Fruit fly (Drosophila melanogaster) whole organism, embryonic: ENCODE results near the gene Fur2.

Source experiments
- Ada2b ChIP-seq: fragments of 200-800 bp; sonication (Bioruptor generic); IDR thresholded peaks from 2 replicates; pipeline ENCODE4 v1.3.6; 2022; ENCODE audit warnings: missing biosample characterization, missing genetic modification characterization
- C15 ChIP-seq: fragments of 200-800 bp; sonication (Bioruptor generic); IDR thresholded peaks from 3 replicates; pipeline ENCODE4 v1.3.6; 2022; ENCODE audit warnings: missing biosample characterization, missing genetic modification characterization
- CG10147 ChIP-seq: fragments of 200-800 bp; sonication (Bioruptor generic); optimal IDR thresholded peaks from 2 replicates; lab custom pipeline; 2019; ENCODE audit warnings: missing biosample characterization, mild to moderate bottlenecking, missing genetic modification characterization, moderate library complexity
- CG10543 ChIP-seq: fragments of 200-800 bp; sonication (Bioruptor generic); optimal IDR thresholded peaks from 3 replicates; lab custom pipeline; 2017; ENCODE audit warnings: missing biosample characterization, mild to moderate bottlenecking, missing genetic modification characterization, moderate library complexity
- CG11085 ChIP-seq: fragments of 200-800 bp; sonication (Bioruptor generic); IDR thresholded peaks from 2 replicates; pipeline ENCODE4 v1.3.6; 2022; ENCODE audit warnings: missing biosample characterization, missing genetic modification characterization
- CG12071 ChIP-seq: fragments of 200-800 bp; sonication (Bioruptor generic); optimal IDR thresholded peaks from 3 replicates; lab custom pipeline; 2018; ENCODE audit warnings: missing biosample characterization, mild to moderate bottlenecking, missing genetic modification characterization
- CG1233 ChIP-seq: fragments of 200-800 bp; sonication (Bioruptor generic); optimal IDR thresholded peaks from 4 replicates; lab custom pipeline; 2018; ENCODE audit warnings: missing biosample characterization, mild to moderate bottlenecking, missing genetic modification characterization
- CG12942 ChIP-seq: fragments of 200-800 bp; sonication (Bioruptor generic); optimal IDR thresholded peaks from 3 replicates; lab custom pipeline; 2016; ENCODE audit warnings: missing biosample characterization, missing genetic modification characterization
- CG13624 ChIP-seq: fragments of 200-800 bp; sonication (Bioruptor generic); optimal IDR thresholded peaks from 2 replicates; lab custom pipeline; 2016; ENCODE audit warnings: missing biosample characterization, missing genetic modification characterization
- CG14860 ChIP-seq: fragments of 200-800 bp; sonication (Bioruptor generic); IDR thresholded peaks from 3 replicates; pipeline ENCODE4 v1.3.6; 2022; ENCODE audit warnings: missing biosample characterization, missing genetic modification characterization; ENCODE audit not compliant: partially characterized antibody
- CG1529 ChIP-seq: fragments of 200-800 bp; sonication (Bioruptor generic); optimal IDR thresholded peaks from 3 replicates; lab custom pipeline; 2018; ENCODE audit warnings: missing biosample characterization, missing genetic modification characterization
- CG15479 ChIP-seq: fragments of 200-800 bp; sonication (Bioruptor generic); optimal IDR thresholded peaks from 3 replicates; lab custom pipeline; 2019; ENCODE audit warnings: missing biosample characterization, mild to moderate bottlenecking, missing genetic modification characterization, moderate library complexity
- CG16813 ChIP-seq: fragments of 200-800 bp; sonication (Bioruptor generic); IDR thresholded peaks from 3 replicates; pipeline ENCODE4 v1.3.6; 2022; ENCODE audit warnings: missing biosample characterization, missing genetic modification characterization; ENCODE audit not compliant: partially characterized antibody
- CG1832 ChIP-seq: fragments of 200-800 bp; sonication (Bioruptor generic); optimal IDR thresholded peaks from 2 replicates; lab custom pipeline; 2017; ENCODE audit warnings: missing biosample characterization, mild to moderate bottlenecking, missing genetic modification characterization, inconsistent platforms
- CG18599 ChIP-seq: fragments of 200-800 bp; sonication (Bioruptor generic); optimal IDR thresholded peaks from 3 replicates; lab custom pipeline; 2017; ENCODE audit warnings: missing biosample characterization, missing genetic modification characterization, mild to moderate bottlenecking, moderate library complexity, missing genetic modification reagents
- CG2875 ChIP-seq: fragments of 200-800 bp; sonication (Bioruptor generic); optimal IDR thresholded peaks from 2 replicates; lab custom pipeline; 2017; ENCODE audit warnings: missing biosample characterization, mild to moderate bottlenecking, missing genetic modification characterization, missing genetic modification reagents
- CG42726 ChIP-seq: fragments of 200-800 bp; sonication (Bioruptor generic); IDR thresholded peaks from 2 replicates; pipeline ENCODE4 v1.3.6; 2022; ENCODE audit warnings: missing biosample characterization, missing genetic modification characterization; ENCODE audit not compliant: partially characterized antibody
- CG6254 ChIP-seq: fragments of 200-800 bp; sonication (Bioruptor generic); optimal IDR thresholded peaks from 3 replicates; lab custom pipeline; 2017; ENCODE audit warnings: mild to moderate bottlenecking, missing biosample characterization, missing genetic modification reagents, missing genetic modification characterization
- CG6654 ChIP-seq: fragments of 200-800 bp; sonication (Bioruptor generic); optimal IDR thresholded peaks from 2 replicates; lab custom pipeline; 2017; ENCODE audit warnings: missing biosample characterization, mild to moderate bottlenecking, missing genetic modification characterization
- Dbx ChIP-seq: fragments of 200-800 bp; sonication (Bioruptor generic); IDR thresholded peaks from 3 replicates; pipeline ENCODE4 v1.3.6; 2022; ENCODE audit warnings: missing biosample characterization, missing genetic modification characterization
- Deaf1 ChIP-seq: fragments of 200-800 bp; optimal IDR thresholded peaks from 3 replicates; lab custom pipeline; 2019; ENCODE audit warnings: missing biosample characterization, mild to moderate bottlenecking, missing genetic modification characterization, moderate library complexity
- Hand ChIP-seq: fragments of 200-800 bp; sonication (Bioruptor generic); optimal IDR thresholded peaks from 2 replicates; lab custom pipeline; 2017; ENCODE audit warnings: mild to moderate bottlenecking, missing biosample characterization, missing genetic modification reagents, missing genetic modification characterization
- Hmx ChIP-seq: fragments of 200-800 bp; sonication (Bioruptor generic); optimal IDR thresholded peaks from 2 replicates; lab custom pipeline; 2016; ENCODE audit warnings: missing biosample characterization, missing genetic modification characterization
- Hr51 ChIP-seq, 2 experiments: fragments of 200-800 bp; sonication (Bioruptor generic); optimal IDR thresholded peaks; 2 replicates in 1 of 2; 3 replicates in 1 of 2; lab custom pipeline; 2016 to 2018; ENCODE audit warnings: missing biosample characterization in 2 of 2, missing genetic modification characterization in 2 of 2, mild to moderate bottlenecking in 1 of 2, moderate library complexity in 1 of 2
- Kr ChIP-seq: fragments of 200-800 bp; sonication (Bioruptor generic); optimal IDR thresholded peaks from 2 replicates; lab custom pipeline; 2017; ENCODE audit warnings: missing biosample characterization, mild to moderate bottlenecking, missing genetic modification characterization
- Scr ChIP-seq: fragments of 200-800 bp; sonication (Bioruptor generic); IDR thresholded peaks from 2 replicates; pipeline ENCODE4 v1.3.6; 2022; ENCODE audit warnings: missing biosample characterization, missing genetic modification characterization; ENCODE audit not compliant: partially characterized antibody
- Usf ChIP-seq: fragments of 200-800 bp; sonication (Bioruptor generic); optimal IDR thresholded peaks from 2 replicates; lab custom pipeline; 2017; ENCODE audit warnings: missing genotype, missing biosample characterization, missing genetic modification characterization
- ap ChIP-seq: fragments of 200-800 bp; sonication (Bioruptor generic); IDR thresholded peaks from 2 replicates; pipeline ENCODE4 v1.3.6; 2022; ENCODE audit warnings: missing biosample characterization, missing genetic modification characterization
- ara ChIP-seq: fragments of 200-800 bp; sonication (Bioruptor generic); IDR thresholded peaks from 2 replicates; pipeline ENCODE4 v1.3.6; 2022; ENCODE audit warnings: missing biosample characterization, missing genetic modification characterization
- az2 ChIP-seq: fragments of 200-800 bp; sonication (Bioruptor generic); optimal IDR thresholded peaks from 3 replicates; lab custom pipeline; 2016; ENCODE audit warnings: missing biosample characterization, missing genetic modification characterization
- bowl ChIP-seq: fragments of 200-800 bp; sonication (Bioruptor generic); IDR thresholded peaks from 2 replicates; pipeline ENCODE4 v1.3.6; 2022; ENCODE audit warnings: missing biosample characterization, missing genetic modification characterization
- bsh ChIP-seq, 2 experiments: fragments of 200-800 bp; sonication (Bioruptor generic); optimal IDR thresholded peaks; 2 replicates each; lab custom pipeline; 2017 to 2018; ENCODE audit warnings: mild to moderate bottlenecking in 2 of 2, missing biosample characterization in 2 of 2, missing genetic modification characterization in 2 of 2, moderate library complexity in 1 of 2
- chif ChIP-seq, 2 experiments: fragments of 200-800 bp; sonication (Bioruptor generic); optimal IDR thresholded peaks; 3 replicates each; lab custom pipeline; 2016; ENCODE audit warnings: missing biosample characterization in 2 of 2, missing genetic modification characterization in 2 of 2
- crc ChIP-seq: fragments of 200-800 bp; sonication (Bioruptor generic); optimal IDR thresholded peaks from 2 replicates; lab custom pipeline; 2016; ENCODE audit warnings: missing biosample characterization, missing genetic modification characterization
- danr ChIP-seq: fragments of 200-800 bp; sonication (Bioruptor generic); IDR thresholded peaks from 2 replicates; pipeline ENCODE4 v1.3.6; 2022; ENCODE audit warnings: missing biosample characterization, missing genetic modification characterization
- exex ChIP-seq: fragments of 200-800 bp; sonication (Bioruptor generic); optimal IDR thresholded peaks from 4 replicates; lab custom pipeline; 2018; ENCODE audit warnings: missing biosample characterization, mild to moderate bottlenecking, missing genetic modification characterization, moderate library complexity
- ftz-f1 ChIP-seq: fragments of 200-800 bp; sonication (Bioruptor generic); optimal IDR thresholded peaks from 2 replicates; lab custom pipeline; 2016; ENCODE audit warnings: missing biosample characterization, missing genetic modification characterization
- hth ChIP-seq: fragments of >200 bp; optimal IDR thresholded peaks from 2 replicates; lab custom pipeline; 2017; ENCODE audit warnings: inconsistent platforms
- knrl ChIP-seq: fragments of 200-800 bp; sonication (Bioruptor generic); IDR thresholded peaks from 3 replicates; pipeline ENCODE4 v1.3.6; 2022; ENCODE audit warnings: missing biosample characterization, missing genetic modification characterization; ENCODE audit not compliant: partially characterized antibody
- lab ChIP-seq: fragments of 200-800 bp; sonication (Bioruptor generic); optimal IDR thresholded peaks from 3 replicates; lab custom pipeline; 2017; ENCODE audit warnings: missing biosample characterization, missing genetic modification characterization, mild to moderate bottlenecking, moderate library complexity, missing genetic modification reagents
- lmd ChIP-seq: fragments of 200-800 bp; sonication (Bioruptor generic); IDR thresholded peaks from 2 replicates; pipeline ENCODE4 v1.3.6; 2022; ENCODE audit warnings: missing biosample characterization, missing genetic modification characterization
- maf-S ChIP-seq: fragments of 200-800 bp; sonication (Bioruptor generic); optimal IDR thresholded peaks from 2 replicates; lab custom pipeline; 2016; ENCODE audit warnings: missing biosample characterization, missing genetic modification characterization
- org-1 ChIP-seq: fragments of 200-800 bp; sonication (Bioruptor generic); optimal IDR thresholded peaks from 2 replicates; lab custom pipeline; 2017; ENCODE audit warnings: missing biosample characterization, missing genetic modification characterization
- peb ChIP-seq: fragments of 200-800 bp; sonication (Bioruptor generic); IDR thresholded peaks from 2 replicates; pipeline ENCODE4 v1.3.6; 2022; ENCODE audit warnings: missing biosample characterization, missing genetic modification characterization
- row ChIP-seq: fragments of 200-800 bp; sonication (Bioruptor generic); IDR thresholded peaks from 3 replicates; pipeline ENCODE4 v1.3.6; 2022; ENCODE audit warnings: missing biosample characterization, missing genetic modification characterization
- slp2 ChIP-seq: fragments of 200-800 bp; sonication (Bioruptor generic); optimal IDR thresholded peaks from 2 replicates; lab custom pipeline; 2016; ENCODE audit warnings: missing biosample characterization, missing genetic modification characterization
- unc-4 ChIP-seq: fragments of 200-800 bp; sonication (Bioruptor generic); IDR thresholded peaks from 2 replicates; pipeline ENCODE4 v1.3.6; 2022; ENCODE audit warnings: missing biosample characterization, missing genetic modification characterization; ENCODE audit not compliant: partially characterized antibody
- vvl ChIP-seq: fragments of 200-800 bp; sonication (Bioruptor generic); IDR thresholded peaks from 2 replicates; pipeline ENCODE4 v1.3.6; 2022; ENCODE audit warnings: missing biosample characterization, missing genetic modification characterization
- wek ChIP-seq: fragments of 200-800 bp; sonication (Bioruptor generic); optimal IDR thresholded peaks from 3 replicates; lab custom pipeline; 2018; ENCODE audit warnings: missing biosample characterization, mild to moderate bottlenecking, missing genetic modification characterization, moderate library complexity

Fur2 gene

dm6 chrX:16335107-16335642 is 37.7 kb upstream of the Fur2 start (continued):
- TF ChIP-seq lmd (GFP tag; lab: Robert Waterston, UW) (peak; percentile 72), bsh (GFP tag; optimal IDR thresholded peaks at IDR 0.05; lab: Kevin White, UChicago) (peak; percentile 37 to 62), Hmx (GFP tag; lab: Kevin White, UChicago) (peak; percentile 65), CG18599 (GFP tag; lab: Kevin White, UChicago) (peak; percentile 82), Usf (GFP tag; lab: Kevin White, UChicago) (peak; percentile 17), CG13624 (GFP tag; lab: Kevin White, UChicago) (peak; percentile 71), Deaf1 (tag; lab: Kevin White, UChicago) (no peak), vvl (GFP tag; lab: Robert Waterston, UW) (peak; percentile 90), row (GFP tag; lab: Robert Waterston, UW) (peak; percentile 70), crc (GFP tag; lab: Kevin White, UChicago) (peak; percentile 38), ara (peak; percentile 71), CG10543 (peak; percentile 79), CG1233 (GFP tag; lab: Kevin White, UChicago) (peak; percentile 63), CG42726 (GFP tag; lab: Robert Waterston, UW) (no peak), Kr (no peak), knrl (GFP tag; lab: Robert Waterston, UW) (0 out of 3 replicates have a peak, but pooled peaks have one; percentile 35), CG12071 (peak; percentile 64), Hr51 (GFP tag; optimal IDR thresholded peaks at IDR 0.05; lab: Kevin White, UChicago) (peak; percentile 68), bowl (GFP tag; lab: Robert Waterston, UW) (0 out of 2 replicates have a peak, but pooled peaks have one; percentile 46), org-1 (GFP tag; lab: Kevin White, UChicago) (peak; percentile 54), CG1832 (GFP tag; lab: Kevin White, UChicago) (no peak), ap (GFP tag; lab: Robert Waterston, UW) (peak; percentile 63), CG14860 (GFP tag; lab: Robert Waterston, UW) (no peak), ftz-f1 (no peak), CG15479 (GFP tag; lab: Kevin White, UChicago) (no peak), chif (GFP tag; optimal IDR thresholded peaks at IDR 0.05; lab: Kevin White, UChicago) (peak; percentile 33 to 53), az2 (GFP tag; lab: Kevin White, UChicago) (peak; percentile 73), CG2875 (peak; percentile 59), CG6254 (peak; percentile 42), Hand (GFP tag; lab: Kevin White, UChicago) (peak; percentile 57), CG6654 (GFP tag; lab: Kevin White, UChicago) (peak; percentile 46), unc-4 (GFP tag; lab: Robert Waterston, UW) (no peak), peb (GFP tag; lab: Robert Waterston, UW) (peak; percentile 32; the same call in 1 of the 2 replicates), Scr (GFP tag; lab: Robert Waterston, UW) (0 out of 2 replicates have a peak, but pooled peaks have one; percentile 18), CG16813 (GFP tag; lab: Robert Waterston, UW) (no peak), CG1529 (GFP tag; lab: Kevin White, UChicago) (peak; percentile 31), lab (GFP tag; lab: Kevin White, UChicago) (peak; percentile 84), CG11085 (GFP tag; lab: Robert Waterston, UW) (peak; percentile 55), CG10147 (GFP tag; lab: Kevin White, UChicago) (peak; percentile 33), wek (GFP tag; lab: Kevin White, UChicago) (peak; percentile 40), maf-S (GFP tag; lab: Kevin White, UChicago) (peak; percentile 64), exex (tag; lab: Kevin White, UChicago) (peak; percentile 34), danr (0 out of 2 replicates have a peak, but pooled peaks have one; percentile 42), hth (lab: Kevin White, UChicago) (no peak), slp2 (GFP tag; lab: Kevin White, UChicago) (peak; percentile 49), Dbx (GFP tag; lab: Robert Waterston, UW) (peak; percentile 78), CG12942 (peak; percentile 46), C15 (GFP tag; lab: Robert Waterston, UW) (peak; percentile 55; the same call in 1 of the 3 replicates), Ada2b (GFP tag; lab: Robert Waterston, UW) (peak; percentile 70)
